Fruit fly (Drosophila melanogaster): ENCODE results near the gene CG43155.

The CG43155 gene

DNA sequence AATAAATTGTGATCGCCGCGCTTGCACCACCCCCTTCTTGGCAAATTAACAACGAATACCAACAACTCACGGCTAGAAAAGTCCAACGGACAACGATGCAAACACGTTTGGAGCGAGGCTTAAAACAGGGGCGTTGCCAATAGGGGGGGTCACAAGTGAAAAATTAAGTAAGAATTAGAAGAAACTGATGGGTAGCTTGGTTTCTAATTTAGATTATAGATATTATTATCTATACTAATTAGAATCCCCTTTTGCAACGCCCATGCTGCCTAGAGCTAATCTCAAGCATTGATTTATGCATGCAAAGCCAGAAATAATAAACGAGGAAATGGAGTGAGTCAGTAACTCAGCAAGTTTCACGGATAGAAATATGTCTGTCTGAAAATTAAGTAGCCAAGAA lies 58.8 kb downstream of the CG43155 start (continued):
- peak; percentile 86 for TF ChIP-seq rib (GFP tag; IDR thresholded peaks at IDR 0.05)
- peak; percentile 76 for TF ChIP-seq CG32772 (GFP tag; IDR thresholded peaks at IDR 0.05)
- no peak for TF ChIP-seq mld (GFP tag; IDR thresholded peaks at IDR 0.05; ENCODE audit: partially characterized antibody)
- peak; percentile 79 for TF ChIP-seq CG16779 (GFP tag; IDR thresholded peaks at IDR 0.05)
- peak; percentile 6 for TF ChIP-seq CG4707 (GFP tag; optimal IDR thresholded peaks at IDR 0.05)
- TF ChIP-seq ftz-f1 (GFP tag; optimal IDR thresholded peaks at IDR 0.05): no peak
- TF ChIP-seq inv (GFP tag; IDR thresholded peaks at IDR 0.05; ENCODE audit: partially characterized antibody): no peak
- TF ChIP-seq CG31388 (GFP tag; optimal IDR thresholded peaks at IDR 0.05): peak; percentile 15
- peak; percentile 55 for TF ChIP-seq slou (GFP tag; optimal IDR thresholded peaks at IDR 0.05)
- TF ChIP-seq CG8388 (GFP tag; optimal IDR thresholded peaks at IDR 0.05): peak; percentile 49
- no peak for TF ChIP-seq CG17912 (GFP tag; optimal IDR thresholded peaks at IDR 0.05)
- peak; percentile 91 for TF ChIP-seq CG32532 (GFP tag; IDR thresholded peaks at IDR 0.05)
- peak; percentile 34 for TF ChIP-seq CG6683 (GFP tag; optimal IDR thresholded peaks at IDR 0.05)
- TF ChIP-seq slp2 (GFP tag; optimal IDR thresholded peaks at IDR 0.05): no peak
- TF ChIP-seq Lpt (GFP tag; optimal IDR thresholded peaks at IDR 0.05): no peak
- TF ChIP-seq otp (GFP tag; IDR thresholded peaks at IDR 0.05): peak; percentile 84
- 0 out of 3 replicates have a peak, but pooled peaks have one; percentile 52 for TF ChIP-seq CG11093 (GFP tag; IDR thresholded peaks at IDR 0.05)
- peak; percentile 58; the same call in 1 of the 2 replicates for TF ChIP-seq dimm (GFP tag; IDR thresholded peaks at IDR 0.05)
- peak; percentile 67 for TF ChIP-seq ap (GFP tag; IDR thresholded peaks at IDR 0.05)
- peak; percentile 5 for TF ChIP-seq CG13123 (GFP tag; optimal IDR thresholded peaks at IDR 0.05)
- no peak for TF ChIP-seq lov (optimal IDR thresholded peaks at IDR 0.05)
- peak; percentile 75; the same call in 1 of the 3 replicates for TF ChIP-seq lov (GFP tag; IDR thresholded peaks at IDR 0.05)
- TF ChIP-seq pzg (GFP tag; optimal IDR thresholded peaks at IDR 0.05): no peak
- TF ChIP-seq ranshi (GFP tag; IDR thresholded peaks at IDR 0.05): peak; percentile 76
- TF ChIP-seq CG6272 (GFP tag; IDR thresholded peaks at IDR 0.05): peak; percentile 75
- TF ChIP-seq CG34422 (GFP tag; IDR thresholded peaks at IDR 0.05): peak; percentile 85
- peak; percentile 66; the same call in 1 of the 3 replicates for TF ChIP-seq CG3726 (GFP tag; IDR thresholded peaks at IDR 0.05)
- TF ChIP-seq kah (GFP tag; optimal IDR thresholded peaks at IDR 0.05): peak; percentile 19
- TF ChIP-seq gce (GFP tag; IDR thresholded peaks at IDR 0.05): peak; percentile 73; the same call in 1 of the 3 replicates
- TF ChIP-seq Oaz (GFP tag; IDR thresholded peaks at IDR 0.05): peak; percentile 60; the same call in 1 of the 2 replicates
- TF ChIP-seq ken (GFP tag; IDR thresholded peaks at IDR 0.05): peak; percentile 63; the same call in 2 of the 3 replicates
- TF ChIP-seq Dll (GFP tag; IDR thresholded peaks at IDR 0.05; ENCODE audit: partially characterized antibody): no peak
- TF ChIP-seq NK7.1 (GFP tag; optimal IDR thresholded peaks at IDR 0.05): no peak
- TF ChIP-seq Scr (GFP tag; IDR thresholded peaks at IDR 0.05; ENCODE audit: partially characterized antibody): no peak
- TF ChIP-seq cg (GFP tag; optimal IDR thresholded peaks at IDR 0.05): no peak
- peak; percentile 55 for TF ChIP-seq Dad (GFP tag; optimal IDR thresholded peaks at IDR 0.05)
- TF ChIP-seq CG31441 (GFP tag; IDR thresholded peaks at IDR 0.05): peak; percentile 70
- peak; percentile 79 for TF ChIP-seq B-H1 (GFP tag; IDR thresholded peaks at IDR 0.05)
- TF ChIP-seq Elba2 (GFP tag; optimal IDR thresholded peaks at IDR 0.05): no peak
- peak; percentile 34 for TF ChIP-seq Chrac-16 (GFP tag; optimal IDR thresholded peaks at IDR 0.05)
- peak; percentile 68 for TF ChIP-seq nmo (GFP tag; optimal IDR thresholded peaks at IDR 0.05)
- peak; percentile 46 for TF ChIP-seq sug (tag; optimal IDR thresholded peaks at IDR 0.05)
- peak; percentile 39 for TF ChIP-seq schlank (tag; optimal IDR thresholded peaks at IDR 0.05)
- peak; percentile 71 for TF ChIP-seq CG4730 (GFP tag; IDR thresholded peaks at IDR 0.05)
- peak; percentile 57 for TF ChIP-seq CG10274 (GFP tag; optimal IDR thresholded peaks at IDR 0.05)
- peak; percentile 32 for TF ChIP-seq HLH54F (GFP tag; optimal IDR thresholded peaks at IDR 0.05)
- TF ChIP-seq CG11560 (tag; IDR thresholded peaks at IDR 0.05): peak; percentile 67; the same call in 1 of the 3 replicates
- TF ChIP-seq CG17385 (GFP tag; optimal IDR thresholded peaks at IDR 0.05): peak; percentile 77
- no peak for TF ChIP-seq nerfin-2 (GFP tag; IDR thresholded peaks at IDR 0.05; ENCODE audit: partially characterized antibody)
- no peak for TF ChIP-seq crc (GFP tag; optimal IDR thresholded peaks at IDR 0.05)
- peak; percentile 58 for TF ChIP-seq Hr3 (GFP tag; optimal IDR thresholded peaks at IDR 0.05)
- peak; percentile 52; the same call in 1 of the 2 replicates for TF ChIP-seq ssp (GFP tag; IDR thresholded peaks at IDR 0.05)
